Worm (Caenorhabditis elegans) whole organism, L1 larva: ENCODE measurements around the gene sknr-1.

ENCODE experiments used
- aha-1 ChIP-seq: fragments of 150-350 bp; optimal IDR thresholded peaks from 2 replicates; lab custom pipeline; 2014; ENCODE audit warnings: missing biosample characterization, missing genetic modification characterization
- aly-2 ChIP-seq: fragments of 150-350 bp; optimal IDR thresholded peaks from 2 replicates; lab custom pipeline; 2014; ENCODE audit warnings: missing biosample characterization, missing genetic modification characterization
- ama-1 ChIP-seq: fragments of 150-350 bp; optimal IDR thresholded peaks from 2 replicates; lab custom pipeline; 2014
- blmp-1 ChIP-seq: fragments of 150-350 bp; optimal IDR thresholded peaks from 2 replicates; lab custom pipeline; 2014; ENCODE audit warnings: missing biosample characterization, missing genetic modification characterization
- ceh-63 ChIP-seq: fragments of 200-800 bp; sonication (Bioruptor generic); optimal IDR thresholded peaks from 2 replicates; lab custom pipeline; 2018; ENCODE audit warnings: mild to moderate bottlenecking, missing genetic modification characterization, missing compliant biosample characterization
- ceh-88 ChIP-seq: fragments of 200-800 bp; sonication (Bioruptor generic); IDR thresholded peaks from 2 replicates; pipeline ENCODE4 v1.3.6; 2022; ENCODE audit warnings: missing genetic modification characterization, missing compliant biosample characterization
- dpl-1 ChIP-seq, 3 experiments: fragments of 150-350 bp in 2 of 3; sonication (generic microtip) in 1 of 3; optimal IDR thresholded peaks; 2 replicates each; lab custom pipeline; 2014 to 2017; ENCODE audit warnings: missing biosample characterization in 3 of 3, missing genetic modification characterization in 3 of 3, missing genetic modification reagents in 3 of 3
- efl-1 ChIP-seq, 4 experiments: fragments of 150-350 bp; optimal IDR thresholded peaks in 3 of 4; peaks in 1 of 4; 1 replicate in 1 of 4; 2 replicates in 3 of 4; lab custom pipeline; 2014; ENCODE audit warnings: missing biosample characterization in 2 of 4, missing genetic modification characterization in 2 of 4, missing genetic modification reagents in 2 of 4
- egl-27 ChIP-seq, 2 experiments: fragments of 150-350 bp in 1 of 2; sonication (generic microtip); optimal IDR thresholded peaks; 3 replicates each; lab custom pipeline; 2017 to 2018; ENCODE audit warnings: missing biosample characterization in 2 of 2, missing genetic modification characterization in 2 of 2, missing genetic modification reagents in 2 of 2
- elt-2 ChIP-seq: sonication (generic microtip); optimal IDR thresholded peaks from 2 replicates; lab custom pipeline; 2016; ENCODE audit warnings: missing genetic modification characterization, mild to moderate bottlenecking, inconsistent platforms, missing compliant biosample characterization, missing genetic modification reagents
- fkh-10 ChIP-seq: sonication (generic microtip); optimal IDR thresholded peaks from 2 replicates; lab custom pipeline; 2017; ENCODE audit warnings: missing biosample characterization, missing genetic modification reagents, missing genetic modification characterization
- fkh-4 ChIP-seq: sonication (generic microtip); optimal IDR thresholded peaks from 2 replicates; lab custom pipeline; 2016; ENCODE audit warnings: missing compliant biosample characterization, missing genetic modification characterization, borderline replicate concordance
- fkh-8 ChIP-seq: sonication (generic microtip); optimal IDR thresholded peaks from 2 replicates; lab custom pipeline; 2016; ENCODE audit warnings: mild to moderate bottlenecking, missing genetic modification characterization, missing compliant biosample characterization
- hpl-2 ChIP-seq: fragments of 150-350 bp; optimal IDR thresholded peaks from 2 replicates; lab custom pipeline; 2014; ENCODE audit warnings: missing biosample characterization, missing genetic modification reagents, missing genetic modification characterization
- irx-1 ChIP-seq: sonication (generic microtip); optimal IDR thresholded peaks from 2 replicates; lab custom pipeline; 2016; ENCODE audit warnings: missing genetic modification characterization, missing compliant biosample characterization
- isw-1 ChIP-seq: fragments of 200-800 bp; sonication (Bioruptor generic); IDR thresholded peaks from 2 replicates; pipeline ENCODE4 v1.3.6; 2022; ENCODE audit warnings: missing genetic modification characterization, missing compliant biosample characterization
- lin-13 ChIP-seq: fragments of 150-350 bp; optimal IDR thresholded peaks from 2 replicates; lab custom pipeline; 2014; ENCODE audit warnings: missing biosample characterization, missing genetic modification reagents, missing genetic modification characterization
- lin-35 ChIP-seq, 2 experiments: fragments of 150-350 bp; optimal IDR thresholded peaks; 2 replicates each; lab custom pipeline; 2014; ENCODE audit warnings: missing biosample characterization in 2 of 2, missing genetic modification characterization in 2 of 2, missing genetic modification reagents in 2 of 2
- lir-3 ChIP-seq: sonication (generic microtip); optimal IDR thresholded peaks from 2 replicates; lab custom pipeline; 2016; ENCODE audit warnings: mild to moderate bottlenecking, missing genetic modification characterization, moderate library complexity, missing compliant biosample characterization; ENCODE audit not compliant: poor library complexity
- lsy-2 ChIP-seq, 2 experiments: fragments of 150-350 bp; optimal IDR thresholded peaks; 2 replicates each; lab custom pipeline; 2014; ENCODE audit warnings: missing biosample characterization in 2 of 2, missing genetic modification characterization in 2 of 2
- mab-9 ChIP-seq: fragments of 200-800 bp; sonication (Bioruptor generic); IDR thresholded peaks from 2 replicates; pipeline ENCODE4 v1.3.6; 2022; ENCODE audit warnings: missing genetic modification reagents, missing genetic modification characterization, missing compliant biosample characterization
- mef-2 ChIP-seq: fragments of 150-350 bp; optimal IDR thresholded peaks from 2 replicates; lab custom pipeline; 2014; ENCODE audit warnings: missing biosample characterization, missing genetic modification characterization
- nhr-11 ChIP-seq: fragments of 150-350 bp; optimal IDR thresholded peaks from 2 replicates; lab custom pipeline; 2014; ENCODE audit warnings: missing biosample characterization, missing genetic modification characterization
- nhr-71 ChIP-seq: sonication (generic microtip); optimal IDR thresholded peaks from 2 replicates; lab custom pipeline; 2016; ENCODE audit warnings: mild to moderate bottlenecking, missing genetic modification characterization, moderate library complexity, missing compliant biosample characterization
- nhr-77 ChIP-seq: fragments of 150-350 bp; optimal IDR thresholded peaks from 2 replicates; lab custom pipeline; 2014; ENCODE audit warnings: missing biosample characterization, missing genetic modification characterization
- nhr-85 ChIP-seq: sonication (generic microtip); peaks from one replicate; lab custom pipeline; 2016; ENCODE audit warnings: missing genetic modification characterization, inconsistent platforms, missing compliant biosample characterization
- pax-3 ChIP-seq: fragments of 200-800 bp; sonication (Bioruptor generic); optimal IDR thresholded peaks from 2 replicates; lab custom pipeline; 2018; ENCODE audit warnings: mild to moderate bottlenecking, missing genetic modification characterization, moderate library complexity, missing compliant biosample characterization
- rnt-1 ChIP-seq: sonication (generic microtip); optimal IDR thresholded peaks from 2 replicates; lab custom pipeline; 2016; ENCODE audit warnings: mild to moderate bottlenecking, missing genetic modification characterization, moderate library complexity, missing compliant biosample characterization
- snu-23 ChIP-seq: sonication (generic microtip); optimal IDR thresholded peaks from 2 replicates; lab custom pipeline; 2016; ENCODE audit warnings: missing genetic modification characterization, missing compliant biosample characterization
- swsn-7 ChIP-seq: sonication (generic microtip); optimal IDR thresholded peaks from 2 replicates; lab custom pipeline; 2016; ENCODE audit warnings: missing genetic modification characterization, missing compliant biosample characterization
- tbx-2 ChIP-seq: sonication (generic microtip); optimal IDR thresholded peaks from 2 replicates; lab custom pipeline; 2016; ENCODE audit warnings: missing genetic modification characterization, missing compliant biosample characterization
- tlp-1 ChIP-seq: fragments of 150-350 bp; optimal IDR thresholded peaks from 2 replicates; lab custom pipeline; 2014; ENCODE audit warnings: missing biosample characterization, missing genetic modification characterization
- unc-130 ChIP-seq: fragments of 150-350 bp; optimal IDR thresholded peaks from 2 replicates; lab custom pipeline; 2017; ENCODE audit warnings: missing biosample characterization, missing genetic modification characterization, inconsistent platforms
- unc-62 ChIP-seq: fragments of 150-350 bp; optimal IDR thresholded peaks from 2 replicates; lab custom pipeline; 2014; ENCODE audit warnings: missing biosample characterization, missing genetic modification reagents, missing genetic modification characterization
- xbp-1 ChIP-seq: sonication (generic microtip); optimal IDR thresholded peaks from 2 replicates; lab custom pipeline; 2016; ENCODE audit warnings: missing genetic modification characterization, missing compliant biosample characterization
- ztf-11 ChIP-seq, 2 experiments: sonication (generic microtip); optimal IDR thresholded peaks; 2 replicates each; lab custom pipeline; 2016 to 2017; ENCODE audit warnings: missing genetic modification characterization in 2 of 2, missing biosample characterization in 1 of 2, missing compliant biosample characterization in 1 of 2

Gene sknr-1

DNA sequence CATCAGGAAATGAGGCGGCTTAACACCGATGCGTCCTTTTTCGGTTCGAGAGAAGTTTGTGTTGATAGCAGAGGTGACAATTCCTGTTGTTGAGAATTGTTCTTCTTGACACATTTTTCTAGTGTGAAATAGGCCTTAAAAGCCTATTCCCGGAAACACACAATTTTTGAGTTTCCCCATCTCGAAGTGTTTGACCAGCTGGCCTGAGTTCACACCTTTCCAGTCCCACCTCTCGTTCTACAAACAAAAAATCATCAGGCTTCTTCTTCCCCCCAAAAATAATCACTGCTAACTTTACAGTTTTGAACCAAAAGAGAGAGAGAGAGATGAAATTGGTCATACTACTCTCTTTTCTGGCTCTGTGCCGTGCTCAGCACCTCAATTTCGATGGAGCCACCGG lies 41.3 kb upstream of the sknr-1 start, which contains the start of gene W02G9.4:
W02G9.4 (plus strand) TSS at position 301 of the 400 bp plus-strand sequence.
- TF ChIP-seq swsn-7 (tag; lab: Kevin White, UChicago) (no peak), nhr-85 (tag; lab: Kevin White, UChicago) (no peak), ceh-63 (no peak), fkh-8 (tag; lab: Kevin White, UChicago) (no peak), isw-1 (GFP tag; lab: Robert Waterston, UW) (no peak), tbx-2 (tag; lab: Kevin White, UChicago) (no peak), irx-1 (no peak), unc-130 (no peak), ceh-88 (GFP tag; lab: Robert Waterston, UW) (no peak), aha-1 (tag; lab: Kevin White, UChicago) (no peak), mab-9 (GFP tag; lab: Robert Waterston, UW) (no peak), unc-62 (GFP tag; lab: Kevin White, UChicago) (no peak), snu-23 (no peak), egl-27 (tag; optimal IDR thresholded peaks at IDR 0.05; lab: Kevin White, UChicago) (no peak), aly-2 (tag; lab: Kevin White, UChicago) (no peak), nhr-71 (tag; lab: Kevin White, UChicago) (no peak), nhr-11 (no peak), xbp-1 (tag; lab: Kevin White, UChicago) (no peak), fkh-10 (GFP tag; lab: Kevin White, UChicago) (no peak)

DNA sequence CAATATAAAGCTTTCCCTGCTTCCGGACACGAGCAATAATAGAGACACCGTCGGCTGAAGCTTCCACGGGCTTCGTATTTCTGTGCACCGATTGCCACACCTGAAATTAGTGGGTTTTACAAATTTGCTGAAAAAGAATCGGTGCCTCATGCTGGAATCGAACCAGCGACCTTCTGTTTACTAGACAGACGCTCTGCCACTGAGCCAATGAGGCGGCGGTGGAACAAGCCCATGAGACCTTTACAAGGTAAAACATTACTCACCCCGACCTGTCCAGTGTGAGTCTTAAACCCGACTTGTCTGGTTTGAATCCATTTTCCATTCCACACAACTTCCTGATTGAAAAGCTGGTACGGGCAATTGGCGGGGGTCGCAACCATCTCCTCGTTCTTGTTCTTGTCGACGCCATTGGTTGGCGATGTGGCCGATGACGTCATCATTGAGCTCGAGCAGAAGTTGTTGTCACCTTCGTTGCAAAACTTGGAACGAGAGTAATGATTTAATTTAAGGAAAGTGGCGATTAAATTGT lies 39.3 kb upstream of the sknr-1 start, which contains the start of gene ndx-2:
ndx-2 (minus strand) TSS at position 479 of the 529 bp plus-strand sequence.
- TF ChIP-seq pax-3 (tag; lab: Kevin White, UChicago): no peak

ce11 chrV:2660457-2660856 lies 35.2 kb upstream of the sknr-1 start:
- TF ChIP-seq efl-1 (optimal IDR thresholded peaks at IDR 0.05; lab: Kevin White, UChicago) (no peak), efl-1 (GFP tag; optimal IDR thresholded peaks at IDR 0.05 in 1 of 2; lab: Kevin White, UChicago) (peak in 1 of 2 experiments; percentile 82), nhr-77 (tag; lab: Kevin White, UChicago) (no peak)
- TF ChIP-seq, all 84 proteins: peak for 1

DNA sequence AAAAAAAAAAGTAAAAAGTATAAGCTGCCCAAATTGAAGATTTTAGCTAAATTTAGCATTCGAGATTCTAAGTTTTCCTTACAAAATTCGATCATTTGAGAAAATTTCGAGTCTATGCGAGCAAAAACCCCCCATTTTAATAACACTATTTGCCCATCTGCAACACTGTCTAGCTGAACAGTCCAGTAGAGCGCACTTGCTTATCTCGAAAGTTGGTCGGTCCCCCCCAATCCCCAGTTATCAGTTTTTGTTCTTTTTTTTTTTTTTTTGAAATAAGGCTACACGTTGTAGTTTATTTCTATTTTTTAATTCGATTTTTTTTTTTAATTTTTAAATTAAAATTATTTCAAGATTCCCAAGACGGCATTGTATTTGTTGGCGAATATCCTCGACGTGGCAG lies 32.4 kb upstream of the sknr-1 start:
- TF ChIP-seq lin-35 (GFP tag; optimal IDR thresholded peaks at IDR 0.05; lab: Kevin White, UChicago) (peak in 1 of 2 experiments; percentile 51), lsy-2 (tag; optimal IDR thresholded peaks at IDR 0.05; lab: Kevin White, UChicago) (peak; percentile 14 to 38), blmp-1 (no peak), unc-62 (GFP tag; lab: Kevin White, UChicago) (no peak), elt-2 (tag; lab: Kevin White, UChicago) (peak; percentile 41), irx-1 (no peak), efl-1 (optimal IDR thresholded peaks at IDR 0.05; lab: Kevin White, UChicago) (peak; percentile 34 to 37), efl-1 (GFP tag; optimal IDR thresholded peaks at IDR 0.05 in 1 of 2; lab: Kevin White, UChicago) (peak; percentile 33 to 93), dpl-1 (GFP tag; optimal IDR thresholded peaks at IDR 0.05; lab: Kevin White, UChicago) (peak in 2 of 3 experiments; percentile 10 to 51), mef-2 (tag; lab: Kevin White, UChicago) (no peak), ztf-11 (tag; optimal IDR thresholded peaks at IDR 0.05; lab: Kevin White, UChicago) (no peak), snu-23 (peak; percentile 12), tbx-2 (tag; lab: Kevin White, UChicago) (no peak), ama-1 (no peak), fkh-4 (no peak), aly-2 (tag; lab: Kevin White, UChicago) (no peak), lir-3 (tag; lab: Kevin White, UChicago) (no peak), rnt-1 (no peak), hpl-2 (GFP tag; lab: Kevin White, UChicago) (no peak), lin-13 (GFP tag; lab: Kevin White, UChicago) (no peak), nhr-71 (tag; lab: Kevin White, UChicago) (peak; percentile 27), xbp-1 (tag; lab: Kevin White, UChicago) (peak; percentile 1), ceh-63 (no peak), tlp-1 (tag; lab: Kevin White, UChicago) (no peak)
- TF ChIP-seq, all 84 proteins: peak for 8
